Fruit fly (Drosophila melanogaster) whole organism, embryonic: ENCODE results near the gene ND-MNLL.

Source experiments
- ATbp ChIP-seq: fragments of 200-800 bp; sonication (Bioruptor generic); optimal IDR thresholded peaks from 2 replicates; lab custom pipeline; 2017; ENCODE audit warnings: missing biosample characterization, mild to moderate bottlenecking, missing genetic modification characterization, missing genetic modification reagents
- Ada2b ChIP-seq: fragments of 200-800 bp; sonication (Bioruptor generic); IDR thresholded peaks from 2 replicates; pipeline ENCODE4 v1.3.6; 2022; ENCODE audit warnings: missing biosample characterization, missing genetic modification characterization
- CG10431 ChIP-seq: fragments of 200-800 bp; sonication (Bioruptor generic); optimal IDR thresholded peaks from 3 replicates; lab custom pipeline; 2018; ENCODE audit warnings: missing biosample characterization, mild to moderate bottlenecking, missing genetic modification characterization
- CG11504 ChIP-seq: fragments of 200-800 bp; sonication (Bioruptor generic); optimal IDR thresholded peaks from 3 replicates; lab custom pipeline; 2019; ENCODE audit warnings: missing biosample characterization, mild to moderate bottlenecking, missing genetic modification characterization, moderate library complexity
- CG12299 ChIP-seq: fragments of 200-800 bp; sonication (Bioruptor generic); optimal IDR thresholded peaks from 2 replicates; lab custom pipeline; 2018; ENCODE audit warnings: missing biosample characterization, mild to moderate bottlenecking, missing genetic modification characterization
- CG12942 ChIP-seq: fragments of 200-800 bp; sonication (Bioruptor generic); optimal IDR thresholded peaks from 3 replicates; lab custom pipeline; 2016; ENCODE audit warnings: missing biosample characterization, missing genetic modification characterization
- CG14014 ChIP-seq: fragments of 200-800 bp; sonication (Bioruptor generic); IDR thresholded peaks from 2 replicates; pipeline ENCODE4 v1.3.6; 2022; ENCODE audit warnings: missing biosample characterization, missing genetic modification characterization
- CG14860 ChIP-seq: fragments of 200-800 bp; sonication (Bioruptor generic); IDR thresholded peaks from 3 replicates; pipeline ENCODE4 v1.3.6; 2022; ENCODE audit warnings: missing biosample characterization, missing genetic modification characterization; ENCODE audit not compliant: partially characterized antibody
- CG15601 ChIP-seq: fragments of 200-800 bp; sonication (Bioruptor generic); optimal IDR thresholded peaks from 3 replicates; lab custom pipeline; 2019; ENCODE audit warnings: missing biosample characterization, mild to moderate bottlenecking, missing genetic modification characterization, moderate library complexity
- CG1603 ChIP-seq: fragments of 200-800 bp; sonication (Bioruptor generic); optimal IDR thresholded peaks from 2 replicates; lab custom pipeline; 2019; ENCODE audit warnings: missing biosample characterization, mild to moderate bottlenecking, missing genetic modification characterization, moderate library complexity
- CG17328 ChIP-seq: fragments of 200-800 bp; sonication (Bioruptor generic); IDR thresholded peaks from 2 replicates; pipeline ENCODE4 v1.3.6; 2022; ENCODE audit warnings: missing biosample characterization, missing genetic modification characterization
- CG18011 ChIP-seq: fragments of 200-800 bp; sonication (Bioruptor generic); optimal IDR thresholded peaks from 2 replicates; lab custom pipeline; 2017; ENCODE audit warnings: missing biosample characterization, missing genetic modification characterization, mild to moderate bottlenecking, moderate library complexity, missing genotype
- CG31224 ChIP-seq: fragments of 200-800 bp; sonication (Bioruptor generic); IDR thresholded peaks from 2 replicates; pipeline ENCODE4 v1.3.6; 2022; ENCODE audit warnings: missing biosample characterization, missing genetic modification characterization
- CG33213 ChIP-seq: fragments of 200-800 bp; sonication (Bioruptor generic); optimal IDR thresholded peaks from 3 replicates; lab custom pipeline; 2016; ENCODE audit warnings: missing biosample characterization, missing genetic modification characterization
- CG4730 ChIP-seq: fragments of 200-800 bp; sonication (Bioruptor generic); IDR thresholded peaks from 2 replicates; pipeline ENCODE4 v1.3.6; 2022; ENCODE audit warnings: missing biosample characterization, missing genetic modification characterization
- CG4820 ChIP-seq: fragments of 200-800 bp; sonication (Bioruptor generic); optimal IDR thresholded peaks from 3 replicates; lab custom pipeline; 2016; ENCODE audit warnings: missing biosample characterization, missing genetic modification characterization
- CG6254 ChIP-seq: fragments of 200-800 bp; sonication (Bioruptor generic); optimal IDR thresholded peaks from 3 replicates; lab custom pipeline; 2017; ENCODE audit warnings: mild to moderate bottlenecking, missing biosample characterization, missing genetic modification reagents, missing genetic modification characterization
- CG7839 ChIP-seq: fragments of 200-800 bp; sonication (Bioruptor generic); optimal IDR thresholded peaks from 3 replicates; lab custom pipeline; 2018; ENCODE audit warnings: missing biosample characterization, mild to moderate bottlenecking, missing genetic modification characterization, moderate library complexity
- CG9797 ChIP-seq: fragments of 200-800 bp; sonication (Bioruptor generic); optimal IDR thresholded peaks from 3 replicates; lab custom pipeline; 2018; ENCODE audit warnings: missing biosample characterization, mild to moderate bottlenecking, missing genetic modification characterization
- Dek ChIP-seq: fragments of 200-800 bp; sonication (Bioruptor generic); optimal IDR thresholded peaks from 3 replicates; lab custom pipeline; 2019; ENCODE audit warnings: missing biosample characterization, mild to moderate bottlenecking, missing genetic modification characterization, moderate library complexity
- Fer2 ChIP-seq: fragments of 200-800 bp; sonication (Bioruptor generic); optimal IDR thresholded peaks from 2 replicates; lab custom pipeline; 2018; ENCODE audit warnings: missing biosample characterization, mild to moderate bottlenecking, missing genetic modification characterization, moderate library complexity
- H2.0 ChIP-seq: fragments of 200-800 bp; sonication (Bioruptor generic); IDR thresholded peaks from 2 replicates; pipeline ENCODE4 v1.3.6; 2022; ENCODE audit warnings: missing biosample characterization, missing genetic modification characterization
- HmgZ ChIP-seq: fragments of 200-800 bp; sonication (Bioruptor generic); optimal IDR thresholded peaks from 2 replicates; lab custom pipeline; 2018; ENCODE audit warnings: missing biosample characterization, mild to moderate bottlenecking, missing genetic modification characterization
- Nf-YB ChIP-seq: fragments of 200-800 bp; sonication (Bioruptor generic); optimal IDR thresholded peaks from 3 replicates; lab custom pipeline; 2019; ENCODE audit warnings: missing biosample characterization, mild to moderate bottlenecking, missing genetic modification characterization, moderate library complexity
- Opbp ChIP-seq: fragments of 200-800 bp; sonication (Bioruptor generic); IDR thresholded peaks from 3 replicates; pipeline ENCODE4 v1.3.6; 2022; ENCODE audit warnings: missing biosample characterization, missing genetic modification characterization; ENCODE audit not compliant: partially characterized antibody
- PHDP ChIP-seq: fragments of 200-800 bp; sonication (Bioruptor generic); optimal IDR thresholded peaks from 3 replicates; lab custom pipeline; 2018; ENCODE audit warnings: missing biosample characterization, mild to moderate bottlenecking, missing genetic modification characterization, moderate library complexity
- Poxn ChIP-seq: fragments of 200-800 bp; sonication (Bioruptor generic); IDR thresholded peaks from 2 replicates; pipeline ENCODE4 v1.3.6; 2022; ENCODE audit warnings: missing biosample characterization, missing genetic modification characterization
- Taf1 ChIP-seq: fragments of 200-800 bp; sonication (Bioruptor generic); IDR thresholded peaks from 2 replicates; pipeline ENCODE4 v1.3.6; 2022; ENCODE audit warnings: missing biosample characterization, missing genetic modification characterization
- abd-A ChIP-seq: fragments of 200-800 bp; sonication (Bioruptor generic); optimal IDR thresholded peaks from 3 replicates; lab custom pipeline; 2019; ENCODE audit warnings: missing biosample characterization, mild to moderate bottlenecking, missing genetic modification characterization, moderate library complexity
- chif ChIP-seq, 2 experiments: fragments of 200-800 bp; sonication (Bioruptor generic); optimal IDR thresholded peaks; 3 replicates each; lab custom pipeline; 2016; ENCODE audit warnings: missing biosample characterization in 2 of 2, missing genetic modification characterization in 2 of 2
- emc ChIP-seq: fragments of 200-800 bp; sonication (Bioruptor generic); optimal IDR thresholded peaks from 2 replicates; lab custom pipeline; 2016; ENCODE audit warnings: missing biosample characterization, missing genetic modification characterization
- en ChIP-seq: fragments of 200-800 bp; sonication (Bioruptor generic); optimal IDR thresholded peaks from 2 replicates; lab custom pipeline; 2016; ENCODE audit warnings: missing biosample characterization, missing genetic modification characterization
- gcm2 ChIP-seq: fragments of 200-800 bp; sonication (Bioruptor generic); optimal IDR thresholded peaks from 2 replicates; lab custom pipeline; 2016; ENCODE audit warnings: missing biosample characterization, missing genetic modification characterization
- grn ChIP-seq: fragments of 200-800 bp; sonication (Bioruptor generic); optimal IDR thresholded peaks from 3 replicates; lab custom pipeline; 2017; ENCODE audit warnings: missing biosample characterization, missing genetic modification characterization
- ham ChIP-seq: fragments of 200-800 bp; sonication (Bioruptor generic); IDR thresholded peaks from 2 replicates; pipeline ENCODE4 v1.3.6; 2022; ENCODE audit warnings: missing biosample characterization, missing genetic modification characterization
- inv ChIP-seq: fragments of 200-800 bp; sonication (Bioruptor generic); IDR thresholded peaks from 2 replicates; pipeline ENCODE4 v1.3.6; 2022; ENCODE audit warnings: missing biosample characterization, missing genetic modification characterization; ENCODE audit not compliant: partially characterized antibody
- lab ChIP-seq: fragments of 200-800 bp; sonication (Bioruptor generic); optimal IDR thresholded peaks from 3 replicates; lab custom pipeline; 2017; ENCODE audit warnings: missing biosample characterization, missing genetic modification characterization, mild to moderate bottlenecking, moderate library complexity, missing genetic modification reagents
- lola ChIP-seq, 3 experiments: fragments of >200 bp in 2 of 3; fragments of 200-800 bp in 1 of 3; sonication (Bioruptor generic) in 1 of 3; optimal IDR thresholded peaks; 2 replicates each; lab custom pipeline; 2017 to 2019; ENCODE audit warnings: missing biosample characterization in 3 of 3, missing genetic modification characterization in 3 of 3, mild to moderate bottlenecking in 1 of 3, moderate library complexity in 1 of 3
- peb ChIP-seq: fragments of 200-800 bp; sonication (Bioruptor generic); IDR thresholded peaks from 2 replicates; pipeline ENCODE4 v1.3.6; 2022; ENCODE audit warnings: missing biosample characterization, missing genetic modification characterization
- pho ChIP-seq: fragments of 200-800 bp; sonication (Bioruptor generic); optimal IDR thresholded peaks from 2 replicates; lab custom pipeline; 2016; ENCODE audit warnings: missing biosample characterization, missing genetic modification characterization
- sc ChIP-seq, 3 experiments: fragments of >200 bp in 2 of 3; fragments of 200-800 bp in 1 of 3; sonication (Bioruptor generic) in 1 of 3; optimal IDR thresholded peaks; 2 replicates in 2 of 3; 3 replicates in 1 of 3; lab custom pipeline; 2017; ENCODE audit warnings: mild to moderate bottlenecking in 1 of 3, missing biosample characterization in 1 of 3, missing genetic modification characterization in 1 of 3, missing genetic modification reagents in 1 of 3
- seq ChIP-seq: fragments of 200-800 bp; sonication (Bioruptor generic); IDR thresholded peaks from 2 replicates; pipeline ENCODE4 v1.3.6; 2022; ENCODE audit warnings: missing biosample characterization, missing genetic modification characterization
- slou ChIP-seq: fragments of 200-800 bp; sonication (Bioruptor generic); optimal IDR thresholded peaks from 3 replicates; lab custom pipeline; 2016; ENCODE audit warnings: missing biosample characterization, missing genetic modification characterization
- sob ChIP-seq: fragments of 200-800 bp; sonication (Bioruptor generic); IDR thresholded peaks from 2 replicates; pipeline ENCODE4 v1.3.6; 2022; ENCODE audit warnings: missing biosample characterization, missing genetic modification characterization
- trh ChIP-seq: fragments of 200-800 bp; sonication (Bioruptor generic); optimal IDR thresholded peaks from 2 replicates; lab custom pipeline; 2016; ENCODE audit warnings: missing biosample characterization, missing genetic modification characterization
- tx ChIP-seq: fragments of 200-800 bp; sonication (Bioruptor generic); optimal IDR thresholded peaks from 2 replicates; lab custom pipeline; 2016; ENCODE audit warnings: missing biosample characterization, missing genetic modification characterization
- usp ChIP-seq: fragments of >200 bp; optimal IDR thresholded peaks from 2 replicates; lab custom pipeline; 2017; ENCODE audit warnings: missing biosample characterization, missing genetic modification characterization

Gene ND-MNLL

dm6 chrX:7937588-7938481 is 44.2 kb upstream of the ND-MNLL start (continued):
- peak; percentile 77 for TF ChIP-seq CG6254 (GFP tag; lab: Kevin White, UChicago)
- peak; percentile 57 for TF ChIP-seq seq (GFP tag; lab: Robert Waterston, UW)
- no peak for TF ChIP-seq grn (GFP tag; lab: Kevin White, UChicago)
- peak; percentile 64 for TF ChIP-seq pho (GFP tag; lab: Kevin White, UChicago)
- TF ChIP-seq gcm2 = peak; percentile 23
- peak in 1 of 3 experiments; percentile 92 for TF ChIP-seq lola (GFP tag; optimal IDR thresholded peaks at IDR 0.05; lab: Kevin White, UChicago)
- peak; percentile 75 for TF ChIP-seq peb (GFP tag; lab: Robert Waterston, UW)
- TF ChIP-seq CG14860 (GFP tag; lab: Robert Waterston, UW) = no peak
- peak; percentile 42 for TF ChIP-seq emc (GFP tag; lab: Kevin White, UChicago)
- TF ChIP-seq CG33213 (GFP tag; lab: Kevin White, UChicago) = peak; percentile 58
- no peak for TF ChIP-seq usp (GFP tag; lab: Kevin White, UChicago)
- TF ChIP-seq CG14014 (GFP tag; lab: Robert Waterston, UW) = peak; percentile 52; the same call in 1 of the 2 replicates
- no peak for TF ChIP-seq slou (GFP tag; lab: Kevin White, UChicago)
- peak; percentile 76 for TF ChIP-seq tx (GFP tag; lab: Kevin White, UChicago)
- peak; percentile 89 for TF ChIP-seq CG11504
- TF ChIP-seq abd-A = no peak
- peak; percentile 35 for TF ChIP-seq CG12299
- TF ChIP-seq CG15601 (tag; lab: Kevin White, UChicago) = peak; percentile 57
- TF ChIP-seq Poxn = no peak
- TF ChIP-seq chif (GFP tag; optimal IDR thresholded peaks at IDR 0.05; lab: Kevin White, UChicago) = peak; percentile 86 to 92
- TF ChIP-seq CG7839 (tag; lab: Kevin White, UChicago) = peak; percentile 87
- peak; percentile 56 for TF ChIP-seq CG4730 (GFP tag; lab: Robert Waterston, UW)
- peak; percentile 28 for TF ChIP-seq trh (GFP tag; lab: Kevin White, UChicago)
- no peak for TF ChIP-seq Taf1 (GFP tag; lab: Robert Waterston, UW)
- no peak for TF ChIP-seq sc (optimal IDR thresholded peaks at IDR 0.05; lab: Kevin White, UChicago)
- TF ChIP-seq sc (GFP tag; optimal IDR thresholded peaks at IDR 0.05; lab: Kevin White, UChicago) = peak; percentile 88
- TF ChIP-seq en (GFP tag; lab: Kevin White, UChicago) = peak; percentile 79
- 0 out of 3 replicates have a peak, but pooled peaks have one; percentile 6 for TF ChIP-seq Opbp (GFP tag; lab: Robert Waterston, UW)
- TF ChIP-seq ATbp (GFP tag; lab: Kevin White, UChicago) = peak; percentile 88
- no peak for TF ChIP-seq inv (GFP tag; lab: Robert Waterston, UW)
- peak; percentile 23 for TF ChIP-seq Dek
- no peak for TF ChIP-seq ham (GFP tag; lab: Robert Waterston, UW)
- peak; percentile 41; the same call in 1 of the 2 replicates for TF ChIP-seq Ada2b (GFP tag; lab: Robert Waterston, UW)
- peak; percentile 14 for TF ChIP-seq CG9797 (GFP tag; lab: Kevin White, UChicago)
- peak; percentile 65 for TF ChIP-seq lab
- no peak for TF ChIP-seq HmgZ
- TF ChIP-seq PHDP (tag; lab: Kevin White, UChicago) = peak; percentile 72
- TF ChIP-seq Fer2 (tag; lab: Kevin White, UChicago) = peak; percentile 28
- TF ChIP-seq CG1603 = peak; percentile 18
- 0 out of 2 replicates have a peak, but pooled peaks have one; percentile 40 for TF ChIP-seq H2.0 (GFP tag; lab: Robert Waterston, UW)
- TF ChIP-seq sob (GFP tag; lab: Robert Waterston, UW) = 0 out of 2 replicates have a peak, but pooled peaks have one; percentile 36
- peak; percentile 86 for TF ChIP-seq CG10431
- TF ChIP-seq CG4820 = peak; percentile 73
- peak; percentile 67 for TF ChIP-seq Nf-YB (GFP tag; lab: Kevin White, UChicago)
- peak; percentile 16 for TF ChIP-seq CG18011 (GFP tag; lab: Kevin White, UChicago)
- TF ChIP-seq CG12942 (GFP tag; lab: Kevin White, UChicago) = peak; percentile 70
- peak; percentile 68 for TF ChIP-seq CG17328 (GFP tag; lab: Robert Waterston, UW)
- TF ChIP-seq CG31224 (GFP tag; lab: Robert Waterston, UW) = no peak
